Fruit fly (Drosophila melanogaster) whole organism, embryonic: ENCODE measurements around the gene Ir68b.

Experiments used
- Adf1 ChIP-seq: fragments of 200-800 bp; sonication (Bioruptor generic); IDR thresholded peaks from 2 replicates; pipeline ENCODE4 v1.3.6; 2022; ENCODE audit warnings: missing biosample characterization, missing genetic modification characterization
- Asciz ChIP-seq: fragments of 200-800 bp; sonication (Bioruptor generic); optimal IDR thresholded peaks from 2 replicates; lab custom pipeline; 2017; ENCODE audit warnings: missing biosample characterization, mild to moderate bottlenecking, missing genetic modification characterization, missing genetic modification reagents
- Atf3 ChIP-seq: fragments of 200-800 bp; sonication (Bioruptor generic); optimal IDR thresholded peaks from 3 replicates; lab custom pipeline; 2016; ENCODE audit warnings: missing biosample characterization, missing genetic modification characterization
- B-H1 ChIP-seq: fragments of 200-800 bp; sonication (Bioruptor generic); IDR thresholded peaks from 3 replicates; pipeline ENCODE4 v1.3.6; 2022; ENCODE audit warnings: missing biosample characterization, missing genetic modification characterization
- CG10565 ChIP-seq: fragments of 200-800 bp; sonication (Bioruptor generic); optimal IDR thresholded peaks from 3 replicates; lab custom pipeline; 2016; ENCODE audit warnings: missing biosample characterization, mild to moderate bottlenecking, missing genetic modification characterization
- CG12391 ChIP-seq: fragments of 200-800 bp; sonication (Bioruptor generic); optimal IDR thresholded peaks from 3 replicates; lab custom pipeline; 2018; ENCODE audit warnings: missing biosample characterization, mild to moderate bottlenecking, missing genetic modification characterization, moderate library complexity
- CG12769 ChIP-seq: fragments of 200-800 bp; sonication (Bioruptor generic); optimal IDR thresholded peaks from 2 replicates; lab custom pipeline; 2019; ENCODE audit warnings: missing biosample characterization, mild to moderate bottlenecking, missing genetic modification characterization, moderate library complexity
- CG13894 ChIP-seq: fragments of 200-800 bp; sonication (Bioruptor generic); optimal IDR thresholded peaks from 3 replicates; lab custom pipeline; 2018; ENCODE audit warnings: missing biosample characterization, mild to moderate bottlenecking, missing genetic modification characterization, moderate library complexity
- CG1602 ChIP-seq: fragments of 200-800 bp; sonication (Bioruptor generic); optimal IDR thresholded peaks from 3 replicates; lab custom pipeline; 2016; ENCODE audit warnings: missing biosample characterization, missing genetic modification characterization
- CG16815 ChIP-seq: fragments of 200-800 bp; sonication (Bioruptor generic); optimal IDR thresholded peaks from 3 replicates; lab custom pipeline; 2017; ENCODE audit warnings: missing biosample characterization, mild to moderate bottlenecking, missing genetic modification characterization
- CG2712 ChIP-seq: fragments of 200-800 bp; optimal IDR thresholded peaks from 3 replicates; lab custom pipeline; 2019; ENCODE audit warnings: missing biosample characterization, mild to moderate bottlenecking, missing genetic modification characterization, moderate library complexity
- CG32532 ChIP-seq: fragments of 200-800 bp; sonication (Bioruptor generic); IDR thresholded peaks from 2 replicates; pipeline ENCODE4 v1.3.6; 2022; ENCODE audit warnings: missing biosample characterization, missing genetic modification characterization
- CG4360 ChIP-seq: fragments of 200-800 bp; sonication (Bioruptor generic); IDR thresholded peaks from 2 replicates; pipeline ENCODE4 v1.3.6; 2022; ENCODE audit warnings: missing biosample characterization, missing genetic modification characterization
- CG4617 ChIP-seq: fragments of 200-800 bp; sonication (Bioruptor generic); optimal IDR thresholded peaks from 3 replicates; lab custom pipeline; 2016; ENCODE audit warnings: missing biosample characterization, missing genetic modification characterization, borderline replicate concordance
- CG6683 ChIP-seq: fragments of 200-800 bp; sonication (Bioruptor generic); optimal IDR thresholded peaks from 2 replicates; lab custom pipeline; 2017; ENCODE audit warnings: missing biosample characterization, mild to moderate bottlenecking, missing genetic modification characterization, missing genetic modification reagents
- CG7928 ChIP-seq: fragments of 200-800 bp; sonication (Bioruptor generic); optimal IDR thresholded peaks from 2 replicates; lab custom pipeline; 2017; ENCODE audit warnings: missing biosample characterization, mild to moderate bottlenecking, missing genetic modification characterization
- CG9437 ChIP-seq: fragments of 200-800 bp; sonication (Bioruptor generic); optimal IDR thresholded peaks from 2 replicates; lab custom pipeline; 2018; ENCODE audit warnings: missing biosample characterization, mild to moderate bottlenecking, missing genetic modification characterization
- CHES-1-like ChIP-seq: fragments of 200-800 bp; sonication (Bioruptor generic); optimal IDR thresholded peaks from 2 replicates; lab custom pipeline; 2016; ENCODE audit warnings: missing biosample characterization, missing genetic modification characterization
- CTCF ChIP-seq: fragments of 200-800 bp; sonication (Bioruptor generic); optimal IDR thresholded peaks from 2 replicates; lab custom pipeline; 2017; ENCODE audit warnings: missing biosample characterization, mild to moderate bottlenecking, missing genetic modification characterization, moderate library complexity
- Dek ChIP-seq: fragments of 200-800 bp; sonication (Bioruptor generic); optimal IDR thresholded peaks from 3 replicates; lab custom pipeline; 2019; ENCODE audit warnings: missing biosample characterization, mild to moderate bottlenecking, missing genetic modification characterization, moderate library complexity
- Dll ChIP-seq: fragments of 200-800 bp; sonication (Bioruptor generic); IDR thresholded peaks from 4 replicates; pipeline ENCODE4 v1.3.6; 2022; ENCODE audit warnings: missing biosample characterization, missing genetic modification characterization; ENCODE audit not compliant: partially characterized antibody
- Ets65A ChIP-seq: fragments of 200-800 bp; sonication (Bioruptor generic); peaks from one replicate; lab custom pipeline; 2016; ENCODE audit warnings: missing biosample characterization, missing genetic modification characterization
- Fer3 ChIP-seq: fragments of 200-800 bp; sonication (Bioruptor generic); optimal IDR thresholded peaks from 2 replicates; lab custom pipeline; 2018; ENCODE audit warnings: missing biosample characterization, mild to moderate bottlenecking, missing genetic modification characterization, moderate library complexity
- Hand ChIP-seq: fragments of 200-800 bp; sonication (Bioruptor generic); optimal IDR thresholded peaks from 2 replicates; lab custom pipeline; 2017; ENCODE audit warnings: mild to moderate bottlenecking, missing biosample characterization, missing genetic modification reagents, missing genetic modification characterization
- Hmx ChIP-seq: fragments of 200-800 bp; sonication (Bioruptor generic); optimal IDR thresholded peaks from 2 replicates; lab custom pipeline; 2016; ENCODE audit warnings: missing biosample characterization, missing genetic modification characterization
- Lpt ChIP-seq: fragments of >200 bp; optimal IDR thresholded peaks from 2 replicates; lab custom pipeline; 2018; ENCODE audit warnings: missing biosample characterization, missing genetic modification characterization
- Med ChIP-seq: fragments of 200-800 bp; sonication (Bioruptor generic); peaks from one replicate; lab custom pipeline; 2016; ENCODE audit warnings: missing biosample characterization, missing genetic modification characterization, mild to moderate bottlenecking, inconsistent platforms, moderate library complexity
- Poxn ChIP-seq: fragments of 200-800 bp; sonication (Bioruptor generic); IDR thresholded peaks from 2 replicates; pipeline ENCODE4 v1.3.6; 2022; ENCODE audit warnings: missing biosample characterization, missing genetic modification characterization
- Xrp1 ChIP-seq: fragments of 200-800 bp; sonication (Bioruptor generic); IDR thresholded peaks from 2 replicates; pipeline ENCODE4 v1.3.6; 2022; ENCODE audit warnings: missing biosample characterization, missing genetic modification characterization
- abd-A ChIP-seq: fragments of 200-800 bp; sonication (Bioruptor generic); optimal IDR thresholded peaks from 3 replicates; lab custom pipeline; 2019; ENCODE audit warnings: missing biosample characterization, mild to moderate bottlenecking, missing genetic modification characterization, moderate library complexity
- bbx ChIP-seq: fragments of 200-800 bp; sonication (Bioruptor generic); IDR thresholded peaks from 2 replicates; pipeline ENCODE4 v1.3.6; 2022; ENCODE audit warnings: missing biosample characterization, missing genetic modification characterization; ENCODE audit not compliant: partially characterized antibody
- bsh ChIP-seq, 2 experiments: fragments of 200-800 bp; sonication (Bioruptor generic); optimal IDR thresholded peaks; 2 replicates each; lab custom pipeline; 2017 to 2018; ENCODE audit warnings: mild to moderate bottlenecking in 2 of 2, missing biosample characterization in 2 of 2, missing genetic modification characterization in 2 of 2, moderate library complexity in 1 of 2
- chif ChIP-seq, 2 experiments: fragments of 200-800 bp; sonication (Bioruptor generic); optimal IDR thresholded peaks; 3 replicates each; lab custom pipeline; 2016; ENCODE audit warnings: missing biosample characterization in 2 of 2, missing genetic modification characterization in 2 of 2
- chinmo ChIP-seq: fragments of 200-800 bp; sonication (Bioruptor generic); IDR thresholded peaks from 4 replicates; pipeline ENCODE4 v1.3.6; 2022; ENCODE audit warnings: missing biosample characterization, missing genetic modification characterization; ENCODE audit not compliant: partially characterized antibody
- chn ChIP-seq: fragments of 200-800 bp; sonication (Bioruptor generic); optimal IDR thresholded peaks from 2 replicates; lab custom pipeline; 2016; ENCODE audit warnings: missing biosample characterization, missing genetic modification characterization
- cwo ChIP-seq: fragments of 200-800 bp; sonication (Bioruptor generic); optimal IDR thresholded peaks from 3 replicates; lab custom pipeline; 2017; ENCODE audit warnings: missing biosample characterization, missing genetic modification characterization, mild to moderate bottlenecking, moderate library complexity, missing genetic modification reagents
- gcm2 ChIP-seq: fragments of 200-800 bp; sonication (Bioruptor generic); optimal IDR thresholded peaks from 2 replicates; lab custom pipeline; 2016; ENCODE audit warnings: missing biosample characterization, missing genetic modification characterization
- grau ChIP-seq: fragments of 200-800 bp; optimal IDR thresholded peaks from 3 replicates; lab custom pipeline; 2019; ENCODE audit warnings: missing biosample characterization, mild to moderate bottlenecking, missing genetic modification characterization, moderate library complexity
- ind ChIP-seq: fragments of 200-800 bp; sonication (Bioruptor generic); optimal IDR thresholded peaks from 3 replicates; lab custom pipeline; 2016; ENCODE audit warnings: missing biosample characterization, missing genetic modification characterization
- kah ChIP-seq: fragments of 200-800 bp; sonication (Bioruptor generic); optimal IDR thresholded peaks from 2 replicates; lab custom pipeline; 2018; ENCODE audit warnings: missing biosample characterization, mild to moderate bottlenecking, missing genetic modification characterization
- klu ChIP-seq: fragments of 200-800 bp; sonication (Bioruptor generic); IDR thresholded peaks from 2 replicates; pipeline ENCODE4 v1.3.6; 2022; ENCODE audit warnings: missing biosample characterization, missing genetic modification characterization
- kni ChIP-seq: fragments of 200-800 bp; sonication (Bioruptor generic); optimal IDR thresholded peaks from 3 replicates; lab custom pipeline; 2017; ENCODE audit warnings: mild to moderate bottlenecking, missing biosample characterization, missing genetic modification reagents, missing genetic modification characterization
- nmo ChIP-seq: fragments of 200-800 bp; sonication (Bioruptor generic); optimal IDR thresholded peaks from 2 replicates; lab custom pipeline; 2018; ENCODE audit warnings: missing biosample characterization, mild to moderate bottlenecking, missing genetic modification characterization, moderate library complexity
- prd ChIP-seq, 3 experiments: fragments of >200 bp in 2 of 3; fragments of 200-800 bp in 1 of 3; sonication (Bioruptor generic) in 1 of 3; optimal IDR thresholded peaks in 2 of 3; IDR thresholded peaks in 1 of 3; 2 replicates in 2 of 3; 3 replicates in 1 of 3; pipeline versions ENCODE4 v1.3.6 to Lab custom; 2017 to 2022; ENCODE audit warnings: missing biosample characterization in 1 of 3, missing genetic modification characterization in 1 of 3
- rib ChIP-seq: fragments of 200-800 bp; sonication (Bioruptor generic); IDR thresholded peaks from 2 replicates; pipeline ENCODE4 v1.3.6; 2022; ENCODE audit warnings: missing biosample characterization, missing genetic modification characterization
- sr ChIP-seq: fragments of 200-800 bp; sonication (Bioruptor generic); IDR thresholded peaks from 3 replicates; pipeline ENCODE4 v1.3.6; 2022; ENCODE audit warnings: missing biosample characterization, missing genetic modification characterization
- wek ChIP-seq: fragments of 200-800 bp; sonication (Bioruptor generic); optimal IDR thresholded peaks from 3 replicates; lab custom pipeline; 2018; ENCODE audit warnings: missing biosample characterization, mild to moderate bottlenecking, missing genetic modification characterization, moderate library complexity
- yki ChIP-seq: fragments of >200 bp; optimal IDR thresholded peaks from 3 replicates; lab custom pipeline; 2018
- z ChIP-seq: fragments of 200-800 bp; sonication (Bioruptor generic); IDR thresholded peaks from 3 replicates; pipeline ENCODE4 v1.3.6; 2022; ENCODE audit warnings: missing biosample characterization, missing genetic modification characterization

The Ir68b gene

DNA sequence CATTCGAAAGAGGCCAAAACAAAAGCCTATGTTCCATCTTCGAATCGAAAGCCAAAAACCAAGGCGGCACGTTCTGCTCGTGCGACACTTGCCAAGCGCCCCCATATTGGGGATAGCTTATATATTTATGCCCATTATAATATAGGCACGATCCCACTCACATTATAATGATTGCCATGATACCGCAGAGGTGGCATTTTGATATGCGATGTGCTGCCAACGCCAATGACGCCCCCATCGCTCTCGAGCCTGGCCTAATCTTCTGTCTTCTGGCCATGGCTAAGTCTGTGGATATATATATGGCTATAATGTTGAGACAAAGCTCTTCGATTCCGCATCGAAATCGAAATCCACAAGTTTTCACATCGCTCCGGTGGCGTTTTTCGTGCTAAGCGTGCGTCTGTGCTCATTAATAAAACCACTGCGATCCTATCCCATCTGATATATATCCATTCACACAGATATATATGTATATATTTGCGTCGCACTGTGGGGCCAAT, 34.3 kb downstream of the Ir68b start:
- TF ChIP-seq Med (GFP tag; lab: Kevin White, UChicago), result peak; percentile 64
- TF ChIP-seq Dek, result no peak
- TF ChIP-seq Atf3 (GFP tag; lab: Kevin White, UChicago), result no peak
- TF ChIP-seq prd (optimal IDR thresholded peaks at IDR 0.05; lab: Kevin White, UChicago), result no peak
- 0 out of 3 replicates have a peak, but pooled peaks have one; percentile 14 for TF ChIP-seq prd (GFP tag; IDR thresholded peaks at IDR 0.05; lab: Robert Waterston, UW)
- TF ChIP-seq Xrp1, result no peak
- peak; percentile 28 for TF ChIP-seq CG12769
- TF ChIP-seq chinmo, result 0 out of 4 replicates have a peak, but pooled peaks have one; percentile 38
- peak; percentile 17 for TF ChIP-seq kni
- peak; percentile 96 for TF ChIP-seq CG13894 (tag; lab: Kevin White, UChicago)
- TF ChIP-seq yki (lab: Kevin White, UChicago), result no peak
- TF ChIP-seq CG10565 (GFP tag; lab: Kevin White, UChicago), result no peak
- TF ChIP-seq Ets65A, result peak; percentile 3
- TF ChIP-seq chn (GFP tag; lab: Kevin White, UChicago), result no peak
- TF ChIP-seq CG6683 (GFP tag; lab: Kevin White, UChicago), result no peak
- peak; percentile 89 for TF ChIP-seq sr (GFP tag; lab: Robert Waterston, UW)
- TF ChIP-seq Asciz, result no peak
- TF ChIP-seq cwo (GFP tag; lab: Kevin White, UChicago), result peak; percentile 48
- TF ChIP-seq bbx (GFP tag; lab: Robert Waterston, UW), result no peak
- no peak for TF ChIP-seq Poxn (GFP tag; lab: Robert Waterston, UW)
- peak; percentile 62 for TF ChIP-seq abd-A (tag; lab: Kevin White, UChicago)

DNA sequence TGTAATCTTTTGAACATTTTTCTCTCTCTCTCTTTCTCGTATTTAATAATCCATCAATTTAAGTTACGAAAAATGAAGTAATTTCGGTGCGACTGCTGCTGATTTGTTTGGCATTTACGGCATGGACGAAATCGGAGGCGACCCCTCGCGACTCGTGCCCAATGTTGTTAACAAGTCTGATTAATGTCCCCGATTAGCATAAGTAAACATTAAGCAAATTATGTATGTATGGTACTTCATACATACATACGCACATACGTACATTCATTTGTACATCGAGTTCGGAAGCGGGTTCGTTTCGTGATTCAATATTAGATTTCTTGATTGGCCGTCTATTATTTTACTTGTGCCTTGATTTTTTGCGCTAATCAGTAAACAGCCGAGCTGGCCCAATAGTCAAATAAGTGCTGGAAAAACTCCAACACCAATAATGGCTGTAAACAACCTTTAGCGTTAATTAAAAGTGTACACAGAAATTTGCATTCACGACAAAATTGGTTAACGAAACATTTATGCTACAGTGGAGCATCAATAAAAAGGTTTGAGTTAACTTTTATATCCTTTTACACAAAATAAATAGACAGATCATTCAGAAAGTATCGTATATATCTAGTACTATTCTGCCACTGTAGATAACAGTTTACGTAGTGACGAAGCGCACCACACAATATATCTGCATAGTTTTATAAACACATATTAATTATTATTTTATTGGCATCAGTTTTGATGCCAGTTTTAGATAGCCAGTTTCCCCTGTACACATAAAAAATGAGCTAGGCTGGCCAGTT, 36.1 kb downstream of the Ir68b start:
- TF ChIP-seq CG12391 (tag; lab: Kevin White, UChicago) (peak; percentile 56), nmo (peak; percentile 59), CG16815 (GFP tag; lab: Kevin White, UChicago) (peak; percentile 7), CHES-1-like (GFP tag; lab: Kevin White, UChicago) (peak; percentile 9), z (GFP tag; lab: Robert Waterston, UW) (no peak), bsh (GFP tag; optimal IDR thresholded peaks at IDR 0.05; lab: Kevin White, UChicago) (no peak), rib (0 out of 2 replicates have a peak, but pooled peaks have one; percentile 69), Hmx (GFP tag; lab: Kevin White, UChicago) (no peak), CG1602 (GFP tag; lab: Kevin White, UChicago) (peak; percentile 41), klu (GFP tag; lab: Robert Waterston, UW) (peak; percentile 63; the same call in 1 of the 2 replicates), Hand (GFP tag; lab: Kevin White, UChicago) (peak; percentile 43), wek (GFP tag; lab: Kevin White, UChicago) (peak; percentile 55), CG9437 (GFP tag; lab: Kevin White, UChicago) (peak; percentile 37), CG32532 (GFP tag; lab: Robert Waterston, UW) (peak; percentile 82), B-H1 (peak; percentile 49), CTCF (GFP tag; lab: Kevin White, UChicago) (peak; percentile 22), kah (GFP tag; lab: Kevin White, UChicago) (no peak), CG7928 (GFP tag; lab: Kevin White, UChicago) (peak; percentile 14), Dll (GFP tag; lab: Robert Waterston, UW) (no peak), Adf1 (peak; percentile 47), CG4617 (GFP tag; lab: Kevin White, UChicago) (no peak), gcm2 (GFP tag; lab: Kevin White, UChicago) (peak; percentile 38), grau (peak; percentile 94), Fer3 (peak; percentile 71), Lpt (GFP tag; lab: Kevin White, UChicago) (no peak), ind (GFP tag; lab: Kevin White, UChicago) (peak; percentile 69), chif (GFP tag; optimal IDR thresholded peaks at IDR 0.05; lab: Kevin White, UChicago) (peak in 1 of 2 experiments; percentile 24), CG4360 (GFP tag; lab: Robert Waterston, UW) (no peak), CG2712 (peak; percentile 49)
